Worm (Caenorhabditis elegans): ENCODE measurements around the gene frpr-15.
A peak's percentile ranks its signal among the peaks of the same experiment; 100 is the strongest.

The frpr-15 gene

DNA sequence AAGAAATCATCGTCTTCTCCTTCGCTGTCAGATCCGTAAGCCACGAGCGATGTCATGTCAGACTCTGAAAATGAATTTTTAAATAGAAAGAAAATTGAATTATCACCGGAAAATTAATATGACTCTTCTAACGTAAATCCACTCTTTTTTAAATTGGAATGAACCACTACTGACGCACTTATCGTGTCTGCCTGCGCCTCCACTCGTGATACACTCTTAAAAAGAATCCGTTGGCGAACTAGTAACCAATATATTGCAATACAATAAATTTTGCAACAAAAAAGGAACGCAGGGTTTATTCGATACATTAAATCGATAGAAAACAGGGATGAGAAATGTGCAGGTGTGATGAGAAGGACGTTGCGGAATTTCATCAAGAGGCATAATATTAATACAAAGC is 20.5 kb upstream of the frpr-15 start, which contains the start of gene ccch-3 (continued):
- no peak for TF ChIP-seq ZK185.1 (tag; optimal IDR thresholded peaks at IDR 0.05; ENCODE audit: poor library complexity, severe bottlenecking)
- TF ChIP-seq rec-8 (tag; optimal IDR thresholded peaks at IDR 0.05): no peak
- no peak for TF ChIP-seq ama-1 (optimal IDR thresholded peaks at IDR 0.05)
- no peak for TF ChIP-seq ama-1 (GFP tag; optimal IDR thresholded peaks at IDR 0.05)
- peak; percentile 83 for TF ChIP-seq madf-3 (GFP tag; IDR thresholded peaks at IDR 0.05)
- TF ChIP-seq lsl-1 (GFP tag; optimal IDR thresholded peaks at IDR 0.05): peak; percentile 52
- TF ChIP-seq nhr-90 (tag; optimal IDR thresholded peaks at IDR 0.05): peak; percentile 39
- TF ChIP-seq nhr-120 (GFP tag; IDR thresholded peaks at IDR 0.05): no peak
- 0 out of 2 replicates have a peak, but pooled peaks have one; percentile 46 for TF ChIP-seq lir-1 (GFP tag; conservative IDR thresholded peaks at IDR 0.05)
- peak; percentile 60; the same call in 1 of the 2 replicates for TF ChIP-seq hsf-1 (GFP tag; IDR thresholded peaks at IDR 0.05)
- TF ChIP-seq lin-40 (tag; optimal IDR thresholded peaks at IDR 0.05): peak; percentile 70
- peak; percentile 5 for TF ChIP-seq K12H6.12 (tag; optimal IDR thresholded peaks at IDR 0.05)
- no peak for TF ChIP-seq nhr-179 (tag; optimal IDR thresholded peaks at IDR 0.05)
- peak; percentile 83 for TF ChIP-seq ekl-4 (GFP tag; IDR thresholded peaks at IDR 0.05)
- TF ChIP-seq F57A8.1 (GFP tag; optimal IDR thresholded peaks at IDR 0.05): no peak
- TF ChIP-seq pha-4 (tag; optimal IDR thresholded peaks at IDR 0.05): no peak
- no peak for TF ChIP-seq lag-1 (GFP tag; IDR thresholded peaks at IDR 0.05)
- no peak for TF ChIP-seq sea-2 (GFP tag; IDR thresholded peaks at IDR 0.05)
- TF ChIP-seq T26A5.8 (tag; optimal IDR thresholded peaks at IDR 0.05): no peak
- no peak for TF ChIP-seq zfh-2 (GFP tag; conservative IDR thresholded peaks at IDR 0.05)
- peak; percentile 68 for TF ChIP-seq attf-3 (GFP tag; conservative IDR thresholded peaks at IDR 0.05)
- TF ChIP-seq unc-130 (GFP tag; optimal IDR thresholded peaks at IDR 0.05): peak; percentile 53
- no peak for TF ChIP-seq egrh-3 (GFP tag; IDR thresholded peaks at IDR 0.05)
- TF ChIP-seq F39B2.1 (GFP tag; IDR thresholded peaks at IDR 0.05): no peak
- no peak for TF ChIP-seq fkh-3 (tag; optimal IDR thresholded peaks at IDR 0.05)
- TF ChIP-seq ceh-58 (GFP tag; IDR thresholded peaks at IDR 0.05): no peak
- 0 out of 2 replicates have a peak, but pooled peaks have one; percentile 10 for TF ChIP-seq hmg-20 (GFP tag; IDR thresholded peaks at IDR 0.05)
- TF ChIP-seq hlh-12 (tag; optimal IDR thresholded peaks at IDR 0.05): no peak
- TF ChIP-seq B0035.1 (tag; optimal IDR thresholded peaks at IDR 0.05): no peak
- TF ChIP-seq mel-28 (tag; optimal IDR thresholded peaks at IDR 0.05; ENCODE audit: borderline replicate concordance): no peak
- no peak; the same call in 1 of the 2 replicates for TF ChIP-seq D2030.7 (GFP tag; IDR thresholded peaks at IDR 0.05)

DNA sequence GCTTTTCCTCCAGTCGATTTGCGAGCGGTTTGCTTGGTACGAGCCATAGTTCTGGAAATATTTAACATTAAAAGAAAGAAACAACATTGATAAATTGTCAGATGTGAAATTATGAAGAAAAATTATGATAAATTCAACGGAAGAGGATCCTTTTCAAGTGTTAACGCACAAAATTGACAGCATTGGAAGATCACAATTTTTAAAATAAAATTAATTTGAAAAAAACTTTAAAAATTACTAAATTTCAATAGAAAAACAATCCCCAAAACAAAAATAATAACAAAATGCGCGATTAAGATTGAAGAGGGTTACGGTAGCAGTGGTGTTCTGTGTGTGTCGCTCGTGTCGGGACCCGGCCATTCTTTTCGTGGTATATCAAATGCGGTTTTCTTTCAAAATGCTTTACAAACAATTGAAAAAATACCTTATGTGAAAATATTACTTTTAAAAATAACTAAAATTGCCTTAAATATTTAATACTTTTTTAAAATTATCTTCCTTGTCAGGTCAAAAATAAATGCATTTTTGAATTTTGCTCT is 19.6 kb upstream of the frpr-15 start, which contains the start of gene his-74:
his-74 (minus strand) TSS at position 51 of the 539 bp plus-strand sequence.
- TF ChIP-seq dox-1 (GFP tag; IDR thresholded peaks at IDR 0.05) (no peak), nfyb-1 (GFP tag; IDR thresholded peaks at IDR 0.05) (no peak), ceh-79 (tag; optimal IDR thresholded peaks at IDR 0.05) (no peak), F57A8.1 (GFP tag; optimal IDR thresholded peaks at IDR 0.05) (no peak), madf-6 (GFP tag; IDR thresholded peaks at IDR 0.05) (peak; percentile 84), K11D2.4 (GFP tag; IDR thresholded peaks at IDR 0.05) (no peak), hmg-20 (GFP tag; IDR thresholded peaks at IDR 0.05) (no peak), snpc-1.1 (tag; optimal IDR thresholded peaks at IDR 0.05; ENCODE audit: insufficient read depth) (no peak), tbx-9 (tag; optimal IDR thresholded peaks at IDR 0.05; ENCODE audit: borderline replicate concordance) (no peak), ztf-3 (GFP tag; optimal IDR thresholded peaks at IDR 0.05) (no peak), F57C9.4 (tag; optimal IDR thresholded peaks at IDR 0.05) (no peak), attf-3 (GFP tag; conservative IDR thresholded peaks at IDR 0.05) (no peak), atf-7 (tag; optimal IDR thresholded peaks at IDR 0.05) (no peak), lir-1 (GFP tag; conservative IDR thresholded peaks at IDR 0.05) (no peak), snpc-1.3 (tag; optimal IDR thresholded peaks at IDR 0.05; ENCODE audit: insufficient read depth) (no peak), athp-1 (tag; optimal IDR thresholded peaks at IDR 0.05) (no peak), D2030.7 (GFP tag; IDR thresholded peaks at IDR 0.05) (peak; percentile 51; the same call in 1 of the 2 replicates), him-1 (tag; optimal IDR thresholded peaks at IDR 0.05) (no peak), tlf-1 (GFP tag; optimal IDR thresholded peaks at IDR 0.05) (no peak), nfya-2 (GFP tag; IDR thresholded peaks at IDR 0.05) (no peak), ceh-58 (GFP tag; IDR thresholded peaks at IDR 0.05) (no peak), unc-62 (GFP tag; optimal IDR thresholded peaks at IDR 0.05) (no peak), ztf-22 (GFP tag; optimal IDR thresholded peaks at IDR 0.05) (no peak), sea-2 (GFP tag; IDR thresholded peaks at IDR 0.05) (no peak), ZK185.1 (tag; optimal IDR thresholded peaks at IDR 0.05; ENCODE audit: poor library complexity, severe bottlenecking) (no peak)
